Worm (Caenorhabditis elegans) whole organism, midembryonic: ENCODE measurements around the gene clec-225.

Experiments used
- flt-1 ChIP-seq: fragments of 200-800 bp; sonication (Bioruptor generic); IDR thresholded peaks from 2 replicates; pipeline ENCODE4 v1.3.6; 2022; ENCODE audit warnings: missing genetic modification characterization, missing compliant biosample characterization
- klf-2 ChIP-seq: fragments of 200-800 bp; sonication (Bioruptor generic); conservative IDR thresholded peaks from 2 replicates; pipeline ENCODE4 v1.3.6; 2022; ENCODE audit warnings: missing genetic modification reagents, missing genetic modification characterization, missing compliant biosample characterization
- med-1 ChIP-seq: sonication (generic microtip); optimal IDR thresholded peaks from 2 replicates; lab custom pipeline; 2017; ENCODE audit warnings: missing genetic modification characterization, mild to moderate bottlenecking, missing compliant biosample characterization, antibody characterized with exemption, missing genetic modification reagents; ENCODE audit not compliant: insufficient read depth
- tab-1 ChIP-seq: fragments of 200-800 bp; sonication (Bioruptor generic); IDR thresholded peaks from 2 replicates; pipeline ENCODE4 v1.3.6; 2022; ENCODE audit warnings: missing genetic modification characterization, missing compliant biosample characterization
- ztf-23 ChIP-seq: fragments of 200-800 bp; sonication (Bioruptor generic); IDR thresholded peaks from 2 replicates; pipeline ENCODE4 v1.3.6; 2022; ENCODE audit warnings: missing genetic modification reagents, missing genetic modification characterization, missing compliant biosample characterization
- ztf-29 ChIP-seq: fragments of 200-800 bp; sonication (Bioruptor generic); IDR thresholded peaks from 2 replicates; pipeline ENCODE4 v1.3.6; 2022; ENCODE audit warnings: missing genetic modification reagents, missing genetic modification characterization, missing compliant biosample characterization

ce11 chrV:13165244-13165643 is 30.6 kb upstream of the clec-225 start:
- TF ChIP-seq ztf-29 (GFP tag; lab: Robert Waterston, UW) (no peak), klf-2 (GFP tag; lab: Robert Waterston, UW) (no peak), tab-1 (no peak), ztf-23 (GFP tag; lab: Robert Waterston, UW) (no peak), flt-1 (GFP tag; lab: Robert Waterston, UW) (no peak), med-1 (GFP tag; lab: Kevin White, UChicago) (no peak)
